Worm (Caenorhabditis elegans) whole organism, L2 larva: ENCODE data around the gene ZK632.4.

ENCODE experiments used
- egl-27 ChIP-seq: sonication (generic microtip); optimal IDR thresholded peaks from 3 replicates; lab custom pipeline; 2017; ENCODE audit warnings: missing biosample characterization, missing genetic modification reagents, missing genetic modification characterization
- lin-39 ChIP-seq: fragments of 150-350 bp; optimal IDR thresholded peaks from 2 replicates; lab custom pipeline; 2014; ENCODE audit warnings: missing biosample characterization, missing genetic modification reagents, missing genetic modification characterization
- nhr-237 ChIP-seq: fragments of 150-350 bp; optimal IDR thresholded peaks from 2 replicates; lab custom pipeline; 2014; ENCODE audit warnings: missing biosample characterization, missing genetic modification characterization
- nhr-25 ChIP-seq: fragments of 150-350 bp; sonication (generic microtip); optimal IDR thresholded peaks from 3 replicates; lab custom pipeline; 2014; ENCODE audit warnings: missing biosample characterization, missing genetic modification characterization
- nhr-6 ChIP-seq: fragments of 150-350 bp; optimal IDR thresholded peaks from 2 replicates; lab custom pipeline; 2014; ENCODE audit warnings: missing biosample characterization, missing genetic modification characterization
- unc-39 ChIP-seq: fragments of 150-350 bp; optimal IDR thresholded peaks from 2 replicates; lab custom pipeline; 2014; ENCODE audit warnings: missing biosample characterization, missing genetic modification characterization

- TF ChIP-seq unc-39 (tag; lab: Kevin White, UChicago) (no peak), nhr-237 (no peak), lin-39 (no peak), nhr-6 (tag; lab: Kevin White, UChicago) (no peak), egl-27 (tag; lab: Kevin White, UChicago) (no peak), nhr-25 (tag; lab: Kevin White, UChicago) (no peak)
Observed at ce11 chrIII:9772394-9772793, 34.9 kb downstream of the ZK632.4 start.
